Worm (Caenorhabditis elegans) whole organism, young adult: ENCODE measurements around the gene F15G9.5.

Experiments
- B0035.1 ChIP-seq: sonication (generic microtip); optimal IDR thresholded peaks from 2 replicates; lab custom pipeline; 2016; ENCODE audit warnings: missing genetic modification characterization, mild to moderate bottlenecking, missing compliant biosample characterization, missing genotype, missing genetic modification reagents
- B0261.1 ChIP-seq: sonication (generic microtip); optimal IDR thresholded peaks from 2 replicates; lab custom pipeline; 2016; ENCODE audit warnings: mild to moderate bottlenecking, missing genetic modification characterization, moderate library complexity, missing compliant biosample characterization
- C06A6.2 ChIP-seq: fragments of 200-800 bp; sonication (Bioruptor generic); conservative IDR thresholded peaks from 2 replicates; pipeline ENCODE4 v1.3.6; 2022; ENCODE audit warnings: missing genetic modification characterization, missing compliant biosample characterization
- D2030.7 ChIP-seq: fragments of 200-800 bp; sonication (Bioruptor generic); IDR thresholded peaks from 2 replicates; pipeline ENCODE4 v1.3.6; 2022; ENCODE audit warnings: missing genetic modification reagents, missing genetic modification characterization, missing compliant biosample characterization
- F23B12.7 ChIP-seq: sonication (generic microtip); optimal IDR thresholded peaks from 2 replicates; lab custom pipeline; 2017; ENCODE audit warnings: missing genetic modification characterization, mild to moderate bottlenecking, missing compliant biosample characterization, antibody characterized with exemption, moderate library complexity; ENCODE audit not compliant: insufficient read depth
- F57A8.1 ChIP-seq: fragments of 200-800 bp; sonication (Bioruptor generic); optimal IDR thresholded peaks from 2 replicates; lab custom pipeline; 2018; ENCODE audit warnings: mild to moderate bottlenecking, missing genetic modification characterization, moderate library complexity, missing compliant biosample characterization
- F57C9.4 ChIP-seq: sonication (generic microtip); optimal IDR thresholded peaks from 2 replicates; lab custom pipeline; 2017; ENCODE audit warnings: mild to moderate bottlenecking, missing genetic modification characterization, missing compliant biosample characterization
- T07F8.4 ChIP-seq: sonication (generic microtip); optimal IDR thresholded peaks from 2 replicates; lab custom pipeline; 2016; ENCODE audit warnings: mild to moderate bottlenecking, missing genetic modification characterization, moderate library complexity, missing compliant biosample characterization
- Y53F4B.3 ChIP-seq: fragments of 200-800 bp; sonication (Bioruptor generic); IDR thresholded peaks from 2 replicates; pipeline ENCODE4 v1.3.6; 2022; ENCODE audit warnings: missing genetic modification reagents, missing genetic modification characterization, missing compliant biosample characterization
- Y67H2A.10 ChIP-seq: fragments of 200-800 bp; sonication (Bioruptor generic); conservative IDR thresholded peaks from 2 replicates; pipeline ENCODE4 v1.3.6; 2022; ENCODE audit warnings: missing genetic modification reagents, missing genetic modification characterization, missing compliant biosample characterization
- Y95B8A.8 ChIP-seq: fragments of 200-800 bp; sonication (Bioruptor generic); IDR thresholded peaks from 2 replicates; pipeline ENCODE4 v1.3.6; 2022; ENCODE audit warnings: missing genetic modification reagents, missing genetic modification characterization, missing compliant biosample characterization
- ZK185.1 ChIP-seq: sonication (generic microtip); optimal IDR thresholded peaks from 2 replicates; lab custom pipeline; 2016; ENCODE audit warnings: mild to moderate bottlenecking, missing genetic modification characterization, missing compliant biosample characterization; ENCODE audit not compliant: poor library complexity, severe bottlenecking
- akir-1 ChIP-seq: fragments of 200-800 bp; sonication (Bioruptor generic); optimal IDR thresholded peaks from 2 replicates; lab custom pipeline; 2018; ENCODE audit warnings: mild to moderate bottlenecking, missing genetic modification characterization, moderate library complexity, missing compliant biosample characterization
- atf-7 ChIP-seq: sonication (generic microtip); optimal IDR thresholded peaks from 2 replicates; lab custom pipeline; 2017; ENCODE audit warnings: mild to moderate bottlenecking, missing genetic modification characterization, missing compliant biosample characterization
- athp-1 ChIP-seq: sonication (generic microtip); optimal IDR thresholded peaks from 2 replicates; lab custom pipeline; 2017; ENCODE audit warnings: mild to moderate bottlenecking, missing genetic modification characterization, missing compliant biosample characterization
- ccch-3 ChIP-seq: fragments of 200-800 bp; sonication (Bioruptor generic); optimal IDR thresholded peaks from 2 replicates; lab custom pipeline; 2018; ENCODE audit warnings: mild to moderate bottlenecking, missing genetic modification characterization, missing compliant biosample characterization
- cebp-2 ChIP-seq: fragments of 200-800 bp; sonication (Bioruptor generic); IDR thresholded peaks from 2 replicates; pipeline ENCODE4 v1.3.6; 2022; ENCODE audit warnings: missing genetic modification characterization, missing compliant biosample characterization
- ceh-27 ChIP-seq: fragments of 200-800 bp; sonication (Bioruptor generic); optimal IDR thresholded peaks from 2 replicates; lab custom pipeline; 2018; ENCODE audit warnings: mild to moderate bottlenecking, missing genetic modification characterization, moderate library complexity, missing compliant biosample characterization
- ceh-40 ChIP-seq: fragments of 200-800 bp; sonication (Bioruptor generic); IDR thresholded peaks from 2 replicates; pipeline ENCODE4 v1.3.6; 2022; ENCODE audit warnings: missing genetic modification characterization, missing compliant biosample characterization
- ceh-79 ChIP-seq: sonication (generic microtip); optimal IDR thresholded peaks from 2 replicates; lab custom pipeline; 2017; ENCODE audit warnings: mild to moderate bottlenecking, missing genetic modification characterization, missing compliant biosample characterization
- ceh-91 ChIP-seq: fragments of 200-800 bp; sonication (Bioruptor generic); IDR thresholded peaks from 2 replicates; pipeline ENCODE4 v1.3.6; 2022; ENCODE audit warnings: missing genetic modification reagents, missing genetic modification characterization, missing compliant biosample characterization
- dox-1 ChIP-seq: fragments of 200-800 bp; sonication (Bioruptor generic); IDR thresholded peaks from 2 replicates; pipeline ENCODE4 v1.3.6; 2022; ENCODE audit warnings: missing genetic modification reagents, missing genetic modification characterization, missing compliant biosample characterization
- dpff-1 ChIP-seq: sonication (generic microtip); optimal IDR thresholded peaks from 2 replicates; lab custom pipeline; 2017; ENCODE audit warnings: mild to moderate bottlenecking, missing genetic modification characterization, missing compliant biosample characterization
- egl-44 ChIP-seq: fragments of 200-800 bp; sonication (Bioruptor generic); IDR thresholded peaks from 2 replicates; pipeline ENCODE4 v1.3.6; 2022; ENCODE audit warnings: missing genetic modification reagents, missing genetic modification characterization, missing compliant biosample characterization
- egrh-3 ChIP-seq: fragments of 200-800 bp; sonication (Bioruptor generic); IDR thresholded peaks from 2 replicates; pipeline ENCODE4 v1.3.6; 2022; ENCODE audit warnings: missing genetic modification reagents, missing genetic modification characterization, missing compliant biosample characterization
- ets-4 ChIP-seq: fragments of 200-800 bp; sonication (Bioruptor generic); optimal IDR thresholded peaks from 2 replicates; lab custom pipeline; 2018; ENCODE audit warnings: mild to moderate bottlenecking, missing genetic modification characterization, missing compliant biosample characterization
- fkh-3 ChIP-seq: sonication (generic microtip); optimal IDR thresholded peaks from 2 replicates; lab custom pipeline; 2016; ENCODE audit warnings: mild to moderate bottlenecking, missing genetic modification characterization, missing compliant biosample characterization
- him-1 ChIP-seq: sonication (generic microtip); optimal IDR thresholded peaks from 2 replicates; lab custom pipeline; 2016; ENCODE audit warnings: missing genotype, missing genetic modification reagents, missing genetic modification characterization, missing compliant biosample characterization
- hlh-12 ChIP-seq: sonication (generic microtip); optimal IDR thresholded peaks from 2 replicates; lab custom pipeline; 2016; ENCODE audit warnings: missing genetic modification characterization, missing compliant biosample characterization
- hrde-1 ChIP-seq: sonication (generic microtip); optimal IDR thresholded peaks from 2 replicates; lab custom pipeline; 2016; ENCODE audit warnings: missing genetic modification characterization, mild to moderate bottlenecking, missing compliant biosample characterization, moderate library complexity, missing genotype, missing genetic modification reagents, borderline replicate concordance
- hsf-1 ChIP-seq: fragments of 200-800 bp; sonication (Bioruptor generic); IDR thresholded peaks from 2 replicates; pipeline ENCODE4 v1.3.6; 2022; ENCODE audit warnings: missing genetic modification reagents, missing genetic modification characterization, missing compliant biosample characterization
- lag-1 ChIP-seq: fragments of 200-800 bp; sonication (Bioruptor generic); IDR thresholded peaks from 2 replicates; pipeline ENCODE4 v1.3.6; 2022; ENCODE audit warnings: missing genetic modification reagents, missing genetic modification characterization, missing compliant biosample characterization
- lin-26 ChIP-seq: fragments of 200-800 bp; sonication (Bioruptor generic); IDR thresholded peaks from 2 replicates; pipeline ENCODE4 v1.3.6; 2022; ENCODE audit warnings: missing genetic modification reagents, missing genetic modification characterization, missing compliant biosample characterization
- lir-1 ChIP-seq: fragments of 200-800 bp; sonication (Bioruptor generic); conservative IDR thresholded peaks from 2 replicates; pipeline ENCODE4 v1.3.6; 2022; ENCODE audit warnings: missing genetic modification reagents, missing genetic modification characterization, missing compliant biosample characterization
- mcd-1 ChIP-seq: fragments of 200-800 bp; sonication (Bioruptor generic); IDR thresholded peaks from 2 replicates; pipeline ENCODE4 v1.3.6; 2022; ENCODE audit warnings: missing genetic modification reagents, missing genetic modification characterization, missing compliant biosample characterization
- mel-28 ChIP-seq: sonication (generic microtip); optimal IDR thresholded peaks from 2 replicates; lab custom pipeline; 2016; ENCODE audit warnings: borderline replicate concordance, mild to moderate bottlenecking, missing genetic modification characterization, missing compliant biosample characterization
- mxl-1 ChIP-seq: sonication (generic microtip); optimal IDR thresholded peaks from 2 replicates; lab custom pipeline; 2016; ENCODE audit warnings: missing genetic modification characterization, missing compliant biosample characterization
- nfya-2 ChIP-seq: fragments of 200-800 bp; sonication (Bioruptor generic); IDR thresholded peaks from 2 replicates; pipeline ENCODE4 v1.3.6; 2022; ENCODE audit warnings: missing genetic modification reagents, missing genetic modification characterization, missing compliant biosample characterization
- sdz-38 ChIP-seq: sonication (generic microtip); optimal IDR thresholded peaks from 2 replicates; lab custom pipeline; 2016; ENCODE audit warnings: missing genotype, missing genetic modification characterization, missing compliant biosample characterization
- tbp1 ChIP-seq: fragments of 200-800 bp; sonication (Bioruptor generic); optimal IDR thresholded peaks from 2 replicates; lab custom pipeline; 2018; ENCODE audit warnings: mild to moderate bottlenecking, missing genetic modification characterization, missing compliant biosample characterization
- tbx-9 ChIP-seq: sonication (generic microtip); optimal IDR thresholded peaks from 2 replicates; lab custom pipeline; 2016; ENCODE audit warnings: borderline replicate concordance, missing genetic modification characterization, inconsistent platforms, missing compliant biosample characterization
- tlf-1 ChIP-seq: fragments of 200-800 bp; sonication (Bioruptor generic); optimal IDR thresholded peaks from 2 replicates; lab custom pipeline; 2018; ENCODE audit warnings: mild to moderate bottlenecking, missing genetic modification characterization, missing compliant biosample characterization
- unc-130 ChIP-seq: sonication (generic microtip); optimal IDR thresholded peaks from 2 replicates; lab custom pipeline; 2016; ENCODE audit warnings: missing genetic modification reagents, missing genetic modification characterization, missing compliant biosample characterization
- zim-3 ChIP-seq: sonication (generic microtip); optimal IDR thresholded peaks from 2 replicates; lab custom pipeline; 2017; ENCODE audit warnings: mild to moderate bottlenecking, missing genetic modification characterization, moderate library complexity, missing compliant biosample characterization
- ztf-25 ChIP-seq: fragments of 200-800 bp; sonication (Bioruptor generic); IDR thresholded peaks from 2 replicates; pipeline ENCODE4 v1.3.6; 2022; ENCODE audit warnings: missing genetic modification reagents, missing genetic modification characterization, missing compliant biosample characterization

F15G9.5 gene

DNA sequence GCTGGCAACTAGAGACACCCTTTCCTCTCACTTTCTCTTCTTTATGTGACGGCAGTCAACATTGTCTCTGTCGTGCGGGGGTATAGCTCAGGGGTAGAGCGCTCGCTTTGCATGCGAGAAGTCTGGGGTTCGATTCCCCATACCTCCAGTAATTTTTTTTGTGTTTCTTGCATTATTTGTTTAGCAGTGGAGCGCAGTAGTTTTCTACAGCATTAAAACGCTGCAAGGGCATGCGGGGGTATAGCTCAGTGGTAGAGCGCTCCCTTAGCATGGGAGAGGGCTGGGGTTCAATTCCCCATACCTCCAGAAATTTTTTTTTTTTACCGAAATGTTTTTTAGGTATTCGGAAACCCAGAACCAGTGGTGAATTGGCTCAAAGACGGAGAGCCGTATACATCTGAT, 5.8 kb upstream of the F15G9.5 start (continued):
- peak; percentile 84 for TF ChIP-seq akir-1
- TF ChIP-seq atf-7 (tag; lab: Kevin White, UChicago) = peak; percentile 87
- peak; percentile 92 for TF ChIP-seq Y95B8A.8 (GFP tag; lab: Robert Waterston, UW)
- peak; percentile 77 for TF ChIP-seq egrh-3 (GFP tag; lab: Robert Waterston, UW)
- TF ChIP-seq Y53F4B.3 (GFP tag; lab: Robert Waterston, UW) = peak; percentile 90
- TF ChIP-seq T07F8.4 (tag; lab: Kevin White, UChicago) = peak; percentile 94
- peak; percentile 89 for TF ChIP-seq ceh-40
- TF ChIP-seq F57C9.4 = peak; percentile 94
- TF ChIP-seq ceh-27 (GFP tag; lab: Kevin White, UChicago) = peak; percentile 90
- TF ChIP-seq mel-28 (tag; lab: Kevin White, UChicago) = peak; percentile 82
- TF ChIP-seq C06A6.2 (GFP tag; lab: Robert Waterston, UW) = peak; percentile 87
- peak; percentile 70 for TF ChIP-seq ceh-91 (GFP tag; lab: Robert Waterston, UW)
- peak; percentile 95 for TF ChIP-seq mxl-1 (tag; lab: Kevin White, UChicago)
- 0 out of 2 replicates have a peak, but pooled peaks have one; percentile 76 for TF ChIP-seq nfya-2 (GFP tag; lab: Robert Waterston, UW)
- peak; percentile 94 for TF ChIP-seq F23B12.7 (tag; lab: Kevin White, UChicago)
- TF ChIP-seq cebp-2 (GFP tag; lab: Robert Waterston, UW) = peak; percentile 98
- peak; percentile 84 for TF ChIP-seq mcd-1 (GFP tag; lab: Robert Waterston, UW)
- peak; percentile 98 for TF ChIP-seq tbp1
- TF ChIP-seq B0035.1 (tag; lab: Kevin White, UChicago) = peak; percentile 85
- TF ChIP-seq ceh-79 (tag; lab: Kevin White, UChicago) = peak; percentile 93
- TF ChIP-seq athp-1 (tag; lab: Kevin White, UChicago) = peak; percentile 93
- TF ChIP-seq B0261.1 = peak; percentile 100
- TF ChIP-seq lin-26 = peak; percentile 99
- TF ChIP-seq tlf-1 (GFP tag; lab: Kevin White, UChicago) = peak; percentile 74
- peak; percentile 39 for TF ChIP-seq ccch-3 (GFP tag; lab: Kevin White, UChicago)
- 0 out of 2 replicates have a peak, but pooled peaks have one; percentile 68 for TF ChIP-seq hsf-1 (GFP tag; lab: Robert Waterston, UW)
- TF ChIP-seq zim-3 = peak; percentile 91
- peak; percentile 97 for TF ChIP-seq F57A8.1 (GFP tag; lab: Kevin White, UChicago)
- peak; percentile 97 for TF ChIP-seq D2030.7
- peak; percentile 74 for TF ChIP-seq sdz-38 (tag; lab: Kevin White, UChicago)
- TF ChIP-seq him-1 (tag; lab: Kevin White, UChicago) = peak; percentile 98
- peak; percentile 80; the same call in 1 of the 2 replicates for TF ChIP-seq Y67H2A.10 (GFP tag; lab: Robert Waterston, UW)
- peak; percentile 97 for TF ChIP-seq ZK185.1 (tag; lab: Kevin White, UChicago)
- TF ChIP-seq ets-4 (GFP tag; lab: Kevin White, UChicago) = peak; percentile 91
- peak; percentile 67 for TF ChIP-seq dpff-1 (tag; lab: Kevin White, UChicago)
- peak; percentile 97 for TF ChIP-seq ztf-25
- TF ChIP-seq hlh-12 (tag; lab: Kevin White, UChicago) = peak; percentile 91
- peak; percentile 77 for TF ChIP-seq tbx-9 (tag; lab: Kevin White, UChicago)
- peak; percentile 87 for TF ChIP-seq unc-130 (GFP tag; lab: Kevin White, UChicago)
- TF ChIP-seq lir-1 = peak; percentile 80
- peak; percentile 95 for TF ChIP-seq hrde-1 (tag; lab: Kevin White, UChicago)
- TF ChIP-seq fkh-3 = peak; percentile 98
- peak; percentile 98 for TF ChIP-seq egl-44
- peak; percentile 97 for TF ChIP-seq dox-1 (GFP tag; lab: Robert Waterston, UW)
- peak; percentile 93 for TF ChIP-seq lag-1 (GFP tag; lab: Robert Waterston, UW)
